Fruit fly (Drosophila melanogaster) whole organism, embryonic: ENCODE data around the gene elgi.

Source experiments
- Asciz ChIP-seq: fragments of 200-800 bp; sonication (Bioruptor generic); optimal IDR thresholded peaks from 2 replicates; lab custom pipeline; 2017; ENCODE audit warnings: missing biosample characterization, mild to moderate bottlenecking, missing genetic modification characterization, missing genetic modification reagents
- CG10209 ChIP-seq: fragments of 200-800 bp; sonication (Bioruptor generic); optimal IDR thresholded peaks from 3 replicates; lab custom pipeline; 2017; ENCODE audit warnings: missing biosample characterization, mild to moderate bottlenecking, missing genetic modification characterization, missing genetic modification reagents
- CG10431 ChIP-seq: fragments of 200-800 bp; sonication (Bioruptor generic); optimal IDR thresholded peaks from 3 replicates; lab custom pipeline; 2018; ENCODE audit warnings: missing biosample characterization, mild to moderate bottlenecking, missing genetic modification characterization
- CG11093 ChIP-seq: fragments of 200-800 bp; sonication (Bioruptor generic); IDR thresholded peaks from 3 replicates; pipeline ENCODE4 v1.3.6; 2022; ENCODE audit warnings: missing biosample characterization, missing genetic modification characterization
- CG11247 ChIP-seq: fragments of 200-800 bp; sonication (Bioruptor generic); IDR thresholded peaks from 2 replicates; pipeline ENCODE4 v1.3.6; 2022; ENCODE audit warnings: missing biosample characterization, missing genetic modification characterization
- CG11695 ChIP-seq: fragments of 200-800 bp; sonication (Bioruptor generic); IDR thresholded peaks from 3 replicates; pipeline ENCODE4 v1.3.6; 2022; ENCODE audit warnings: missing biosample characterization, missing genetic modification characterization
- CG14441 ChIP-seq: fragments of 200-800 bp; sonication (Bioruptor generic); IDR thresholded peaks from 2 replicates; pipeline ENCODE4 v1.3.6; 2022; ENCODE audit warnings: missing biosample characterization, missing genetic modification characterization
- CG1602 ChIP-seq: fragments of 200-800 bp; sonication (Bioruptor generic); optimal IDR thresholded peaks from 3 replicates; lab custom pipeline; 2016; ENCODE audit warnings: missing biosample characterization, missing genetic modification characterization
- CG4424 ChIP-seq: fragments of 200-800 bp; sonication (Bioruptor generic); optimal IDR thresholded peaks from 3 replicates; lab custom pipeline; 2016; ENCODE audit warnings: missing biosample characterization, missing genetic modification characterization
- CG5245 ChIP-seq: fragments of 200-800 bp; sonication (Bioruptor generic); optimal IDR thresholded peaks from 3 replicates; lab custom pipeline; 2016; ENCODE audit warnings: missing biosample characterization, missing genetic modification characterization
- CG5953 ChIP-seq: fragments of 200-800 bp; sonication (Bioruptor generic); IDR thresholded peaks from 2 replicates; pipeline ENCODE4 v1.3.6; 2022; ENCODE audit warnings: missing biosample characterization, missing genetic modification characterization
- CG6654 ChIP-seq: fragments of 200-800 bp; sonication (Bioruptor generic); optimal IDR thresholded peaks from 2 replicates; lab custom pipeline; 2017; ENCODE audit warnings: missing biosample characterization, mild to moderate bottlenecking, missing genetic modification characterization
- CG7987 ChIP-seq: fragments of 200-800 bp; sonication (Bioruptor generic); optimal IDR thresholded peaks from 2 replicates; lab custom pipeline; 2018; ENCODE audit warnings: missing biosample characterization, mild to moderate bottlenecking, missing genetic modification characterization, moderate library complexity
- CG8924 ChIP-seq: fragments of 200-800 bp; optimal IDR thresholded peaks from 3 replicates; lab custom pipeline; 2019; ENCODE audit warnings: missing biosample characterization, mild to moderate bottlenecking, missing genetic modification characterization, moderate library complexity
- CG8944 ChIP-seq: fragments of 200-800 bp; sonication (Bioruptor generic); optimal IDR thresholded peaks from 3 replicates; lab custom pipeline; 2016; ENCODE audit warnings: missing biosample characterization, missing genetic modification characterization
- CkIIα-i1 ChIP-seq: fragments of 200-800 bp; sonication (Bioruptor generic); IDR thresholded peaks from 2 replicates; pipeline ENCODE4 v1.3.6; 2022; ENCODE audit warnings: missing biosample characterization, missing genetic modification characterization
- Fer1 ChIP-seq: fragments of 200-800 bp; sonication (Bioruptor generic); optimal IDR thresholded peaks from 2 replicates; lab custom pipeline; 2017; ENCODE audit warnings: missing biosample characterization, mild to moderate bottlenecking, missing genetic modification characterization
- Fer2 ChIP-seq: fragments of 200-800 bp; sonication (Bioruptor generic); optimal IDR thresholded peaks from 2 replicates; lab custom pipeline; 2018; ENCODE audit warnings: missing biosample characterization, mild to moderate bottlenecking, missing genetic modification characterization, moderate library complexity
- Hr3 ChIP-seq: fragments of 200-800 bp; sonication (Bioruptor generic); optimal IDR thresholded peaks from 3 replicates; lab custom pipeline; 2016; ENCODE audit warnings: missing biosample characterization, missing genetic modification characterization
- Hsf ChIP-seq: fragments of 200-800 bp; sonication (Bioruptor generic); optimal IDR thresholded peaks from 3 replicates; lab custom pipeline; 2016; ENCODE audit warnings: missing biosample characterization, missing genetic modification characterization
- Max ChIP-seq: fragments of 200-800 bp; sonication (Bioruptor generic); optimal IDR thresholded peaks from 2 replicates; lab custom pipeline; 2016; ENCODE audit warnings: missing biosample characterization, mild to moderate bottlenecking, missing genetic modification characterization
- NC2α ChIP-seq: fragments of 200-800 bp; sonication (Bioruptor generic); optimal IDR thresholded peaks from 2 replicates; lab custom pipeline; 2016; ENCODE audit warnings: missing biosample characterization, missing genetic modification characterization
- NfI ChIP-seq: fragments of 200-800 bp; sonication (Bioruptor generic); optimal IDR thresholded peaks from 3 replicates; lab custom pipeline; 2018; ENCODE audit warnings: missing biosample characterization, mild to moderate bottlenecking, missing genetic modification characterization, moderate library complexity
- Side ChIP-seq: fragments of 200-800 bp; sonication (Bioruptor generic); optimal IDR thresholded peaks from 2 replicates; lab custom pipeline; 2016; ENCODE audit warnings: missing biosample characterization, missing genetic modification characterization
- Six4 ChIP-seq: fragments of 200-800 bp; sonication (Bioruptor generic); optimal IDR thresholded peaks from 2 replicates; lab custom pipeline; 2016; ENCODE audit warnings: missing biosample characterization, missing genetic modification characterization
- Sox102F ChIP-seq: fragments of 200-800 bp; sonication (Bioruptor generic); optimal IDR thresholded peaks from 2 replicates; lab custom pipeline; 2018; ENCODE audit warnings: missing biosample characterization, mild to moderate bottlenecking, missing genetic modification characterization, moderate library complexity
- bab2 ChIP-seq: fragments of 200-800 bp; sonication (Bioruptor generic); optimal IDR thresholded peaks from 2 replicates; lab custom pipeline; 2016; ENCODE audit warnings: missing biosample characterization, missing genetic modification characterization
- bsh ChIP-seq, 2 experiments: fragments of 200-800 bp; sonication (Bioruptor generic); optimal IDR thresholded peaks; 2 replicates each; lab custom pipeline; 2017 to 2018; ENCODE audit warnings: mild to moderate bottlenecking in 2 of 2, missing biosample characterization in 2 of 2, missing genetic modification characterization in 2 of 2, moderate library complexity in 1 of 2
- chif ChIP-seq, 2 experiments: fragments of 200-800 bp; sonication (Bioruptor generic); optimal IDR thresholded peaks; 3 replicates each; lab custom pipeline; 2016; ENCODE audit warnings: missing biosample characterization in 2 of 2, missing genetic modification characterization in 2 of 2
- croc ChIP-seq: fragments of 200-800 bp; sonication (Bioruptor generic); conservative IDR thresholded peaks from 3 replicates; pipeline ENCODE4 v1.3.6; 2022; ENCODE audit warnings: missing biosample characterization, missing genetic modification characterization
- crp ChIP-seq, 2 experiments: fragments of 200-800 bp; sonication (Bioruptor generic); optimal IDR thresholded peaks; 2 replicates in 1 of 2; 3 replicates in 1 of 2; lab custom pipeline; 2017; ENCODE audit warnings: missing biosample characterization in 2 of 2, missing genetic modification characterization in 2 of 2, mild to moderate bottlenecking in 1 of 2, moderate library complexity in 1 of 2
- cwo ChIP-seq: fragments of 200-800 bp; sonication (Bioruptor generic); optimal IDR thresholded peaks from 3 replicates; lab custom pipeline; 2017; ENCODE audit warnings: missing biosample characterization, missing genetic modification characterization, mild to moderate bottlenecking, moderate library complexity, missing genetic modification reagents
- disco-r ChIP-seq: fragments of 200-800 bp; sonication (Bioruptor generic); optimal IDR thresholded peaks from 2 replicates; lab custom pipeline; 2016; ENCODE audit warnings: missing biosample characterization, missing genetic modification characterization
- dmrt99B ChIP-seq: fragments of 200-800 bp; sonication (Bioruptor generic); optimal IDR thresholded peaks from 2 replicates; lab custom pipeline; 2018; ENCODE audit warnings: missing biosample characterization, mild to moderate bottlenecking, missing genetic modification characterization, moderate library complexity
- dpn ChIP-seq, 2 experiments: fragments of 200-800 bp; sonication (Bioruptor generic); optimal IDR thresholded peaks; 3 replicates each; lab custom pipeline; 2016; ENCODE audit warnings: missing biosample characterization in 2 of 2, missing genetic modification characterization in 2 of 2
- ems ChIP-seq: fragments of 200-800 bp; sonication (Bioruptor generic); optimal IDR thresholded peaks from 3 replicates; lab custom pipeline; 2016; ENCODE audit warnings: missing biosample characterization, missing genetic modification characterization
- en ChIP-seq: fragments of 200-800 bp; sonication (Bioruptor generic); optimal IDR thresholded peaks from 2 replicates; lab custom pipeline; 2016; ENCODE audit warnings: missing biosample characterization, missing genetic modification characterization
- ewg ChIP-seq: fragments of 200-800 bp; sonication (Bioruptor generic); optimal IDR thresholded peaks from 3 replicates; lab custom pipeline; 2017; ENCODE audit warnings: mild to moderate bottlenecking, missing biosample characterization, missing genetic modification reagents, missing genetic modification characterization
- fd96Cb ChIP-seq: fragments of 200-800 bp; sonication (Bioruptor generic); optimal IDR thresholded peaks from 2 replicates; lab custom pipeline; 2018; ENCODE audit warnings: missing biosample characterization, mild to moderate bottlenecking, missing genetic modification characterization, moderate library complexity
- lov ChIP-seq, 2 experiments: fragments of 200-800 bp in 1 of 2; fragments of >200 bp in 1 of 2; sonication (Bioruptor generic) in 1 of 2; IDR thresholded peaks in 1 of 2; optimal IDR thresholded peaks in 1 of 2; 2 replicates in 1 of 2; 3 replicates in 1 of 2; pipeline versions ENCODE4 v1.3.6 to Lab custom; 2017 to 2022; ENCODE audit warnings: missing biosample characterization in 1 of 2, missing genetic modification characterization in 1 of 2
- peb ChIP-seq: fragments of 200-800 bp; sonication (Bioruptor generic); IDR thresholded peaks from 2 replicates; pipeline ENCODE4 v1.3.6; 2022; ENCODE audit warnings: missing biosample characterization, missing genetic modification characterization
- prd ChIP-seq, 3 experiments: fragments of >200 bp in 2 of 3; fragments of 200-800 bp in 1 of 3; sonication (Bioruptor generic) in 1 of 3; optimal IDR thresholded peaks in 2 of 3; IDR thresholded peaks in 1 of 3; 2 replicates in 2 of 3; 3 replicates in 1 of 3; pipeline versions ENCODE4 v1.3.6 to Lab custom; 2017 to 2022; ENCODE audit warnings: missing biosample characterization in 1 of 3, missing genetic modification characterization in 1 of 3
- ranshi ChIP-seq: fragments of 200-800 bp; sonication (Bioruptor generic); IDR thresholded peaks from 2 replicates; pipeline ENCODE4 v1.3.6; 2022; ENCODE audit warnings: missing biosample characterization, missing genetic modification characterization
- sug ChIP-seq: fragments of 200-800 bp; optimal IDR thresholded peaks from 2 replicates; lab custom pipeline; 2019; ENCODE audit warnings: missing biosample characterization, mild to moderate bottlenecking, missing genetic modification characterization, moderate library complexity
- tin ChIP-seq: fragments of 200-800 bp; sonication (Bioruptor generic); optimal IDR thresholded peaks from 3 replicates; lab custom pipeline; 2016; ENCODE audit warnings: missing biosample characterization, missing genetic modification characterization
- twi ChIP-seq: fragments of 200-800 bp; optimal IDR thresholded peaks from 2 replicates; lab custom pipeline; 2019; ENCODE audit warnings: missing biosample characterization, mild to moderate bottlenecking, missing genetic modification characterization, moderate library complexity
- unpg ChIP-seq: fragments of 200-800 bp; sonication (Bioruptor generic); optimal IDR thresholded peaks from 3 replicates; lab custom pipeline; 2018; ENCODE audit warnings: missing biosample characterization, mild to moderate bottlenecking, missing genetic modification characterization, moderate library complexity
- usp ChIP-seq: fragments of >200 bp; optimal IDR thresholded peaks from 2 replicates; lab custom pipeline; 2017; ENCODE audit warnings: missing biosample characterization, missing genetic modification characterization
- yki ChIP-seq: fragments of >200 bp; optimal IDR thresholded peaks from 3 replicates; lab custom pipeline; 2018

elgi gene

DNA sequence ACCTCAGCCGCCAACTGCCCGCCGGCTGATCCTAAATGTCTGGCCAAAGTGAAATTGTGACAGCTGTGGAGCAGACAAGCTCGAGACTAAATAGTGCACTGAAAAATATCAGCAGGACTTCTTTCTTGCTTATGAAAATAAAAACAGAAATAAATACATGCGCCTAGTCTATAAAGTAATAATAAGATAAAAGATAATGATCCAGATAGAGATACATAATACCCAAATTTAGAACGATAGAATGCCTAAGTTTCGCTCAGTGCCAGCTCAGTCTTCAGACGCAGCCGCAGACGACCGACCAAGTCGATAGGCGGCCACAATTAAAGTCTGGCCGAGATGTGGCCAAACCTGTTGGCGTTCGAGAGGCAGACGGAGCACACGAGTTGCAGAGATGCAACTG is 15.5 kb upstream of the elgi start (continued):
- TF ChIP-seq disco-r (GFP tag; lab: Kevin White, UChicago) (no peak), unpg (GFP tag; lab: Kevin White, UChicago) (peak; percentile 61), bab2 (GFP tag; lab: Kevin White, UChicago) (peak; percentile 33), CkIIα-i1 (GFP tag; lab: Robert Waterston, UW) (peak; percentile 47; the same call in 1 of the 2 replicates), Six4 (GFP tag; lab: Kevin White, UChicago) (peak; percentile 63), sug (tag; lab: Kevin White, UChicago) (peak; percentile 6), bsh (GFP tag; optimal IDR thresholded peaks at IDR 0.05; lab: Kevin White, UChicago) (peak in 1 of 2 experiments; percentile 80), CG14441 (peak; percentile 75), CG4424 (GFP tag; lab: Kevin White, UChicago) (peak; percentile 46), prd (optimal IDR thresholded peaks at IDR 0.05; lab: Kevin White, UChicago) (no peak), prd (GFP tag; IDR thresholded peaks at IDR 0.05; lab: Robert Waterston, UW) (peak; percentile 77; the same call in 2 of the 3 replicates), yki (lab: Kevin White, UChicago) (no peak), Fer1 (GFP tag; lab: Kevin White, UChicago) (peak; percentile 31), Asciz (GFP tag; lab: Kevin White, UChicago) (peak; percentile 34), CG11247 (no peak), en (GFP tag; lab: Kevin White, UChicago) (no peak), NC2α (GFP tag; lab: Kevin White, UChicago) (no peak), cwo (GFP tag; lab: Kevin White, UChicago) (peak; percentile 6), CG7987 (GFP tag; lab: Kevin White, UChicago) (no peak), NfI (GFP tag; lab: Kevin White, UChicago) (peak; percentile 45), Side (GFP tag; lab: Kevin White, UChicago) (no peak), CG8924 (peak; percentile 64), tin (GFP tag; lab: Kevin White, UChicago) (peak; percentile 70), CG11093 (peak; percentile 55; the same call in 2 of the 3 replicates), fd96Cb (tag; lab: Kevin White, UChicago) (peak; percentile 73), dmrt99B (tag; lab: Kevin White, UChicago) (peak; percentile 64), CG5245 (GFP tag; lab: Kevin White, UChicago) (peak; percentile 68), ewg (GFP tag; lab: Kevin White, UChicago) (peak; percentile 78), CG6654 (peak; percentile 32), twi (tag; lab: Kevin White, UChicago) (no peak), dpn (GFP tag; optimal IDR thresholded peaks at IDR 0.05; lab: Kevin White, UChicago) (peak; percentile 41 to 61), Fer2 (tag; lab: Kevin White, UChicago) (no peak), peb (GFP tag; lab: Robert Waterston, UW) (peak; percentile 39; the same call in 1 of the 2 replicates), ems (GFP tag; lab: Kevin White, UChicago) (peak; percentile 52), CG5953 (peak; percentile 81), CG1602 (GFP tag; lab: Kevin White, UChicago) (peak; percentile 56), Max (GFP tag; lab: Kevin White, UChicago) (peak; percentile 34), croc (GFP tag; lab: Robert Waterston, UW) (peak; percentile 67; the same call in 2 of the 3 replicates), CG10209 (GFP tag; lab: Kevin White, UChicago) (peak; percentile 47), usp (no peak), Sox102F (GFP tag; lab: Kevin White, UChicago) (peak; percentile 91), chif (GFP tag; optimal IDR thresholded peaks at IDR 0.05; lab: Kevin White, UChicago) (peak; percentile 51 to 59), CG8944 (GFP tag; lab: Kevin White, UChicago) (peak; percentile 39), Hsf (GFP tag; lab: Kevin White, UChicago) (peak; percentile 56), lov (optimal IDR thresholded peaks at IDR 0.05; lab: Kevin White, UChicago) (no peak), lov (GFP tag; IDR thresholded peaks at IDR 0.05; lab: Robert Waterston, UW) (0 out of 3 replicates have a peak, but pooled peaks have one; percentile 65), CG11695 (GFP tag; lab: Robert Waterston, UW) (0 out of 3 replicates have a peak, but pooled peaks have one; percentile 39), crp (GFP tag; optimal IDR thresholded peaks at IDR 0.05; lab: Kevin White, UChicago) (no peak), Hr3 (GFP tag; lab: Kevin White, UChicago) (peak; percentile 63), CG10431 (GFP tag; lab: Kevin White, UChicago) (no peak), ranshi (peak; percentile 68)
